Worm (Caenorhabditis elegans): Measurements from ENCODE around the gene C13G3.12.

The C13G3.12 gene

DNA sequence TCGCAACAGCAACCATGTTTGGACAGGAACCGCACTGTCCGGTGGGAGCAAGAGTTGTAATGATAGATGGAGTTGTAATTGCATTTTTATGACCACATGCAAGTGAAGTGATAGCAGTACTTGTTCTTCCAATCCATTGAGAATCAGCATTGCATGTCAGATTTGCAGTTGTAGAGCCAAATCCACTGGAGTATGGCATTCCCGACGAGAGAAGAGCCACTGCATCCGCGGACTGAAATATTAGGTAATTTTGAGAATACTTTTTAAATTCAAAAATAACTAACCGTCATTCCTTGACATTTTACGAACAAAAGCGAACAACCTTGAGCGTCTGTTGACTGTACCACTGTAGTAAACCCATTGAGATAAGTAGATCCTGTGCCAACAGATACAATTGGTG, 47.6 kb downstream of the C13G3.12 start:
- TF ChIP-seq elt-3 (tag; optimal IDR thresholded peaks at IDR 0.05) (no peak), snpc-4 (tag; optimal IDR thresholded peaks at IDR 0.05) (no peak), mep-1 (tag; optimal IDR thresholded peaks at IDR 0.05) (no peak), nhr-28 (tag; optimal IDR thresholded peaks at IDR 0.05) (no peak), elt-1 (tag; optimal IDR thresholded peaks at IDR 0.05; ENCODE audit: borderline replicate concordance, insufficient read depth) (no peak), hlh-1 (tag; optimal IDR thresholded peaks at IDR 0.05) (no peak), lin-13 (tag; optimal IDR thresholded peaks at IDR 0.05) (no peak), ceh-39 (tag; optimal IDR thresholded peaks at IDR 0.05) (no peak), ham-2 (GFP tag; optimal IDR thresholded peaks at IDR 0.05) (no peak), ces-1 (GFP tag; optimal IDR thresholded peaks at IDR 0.05) (no peak), pha-4 (tag; optimal IDR thresholded peaks at IDR 0.05) (no peak), blmp-1 (tag; optimal IDR thresholded peaks at IDR 0.05) (no peak), flh-1 (GFP tag; optimal IDR thresholded peaks at IDR 0.05) (no peak), drap-1 (GFP tag; optimal IDR thresholded peaks at IDR 0.05) (no peak)

Measured in whole organism, mixed stage, embryonic.